Worm (Caenorhabditis elegans): ENCODE measurements around the gene idpp-5.

DNA sequence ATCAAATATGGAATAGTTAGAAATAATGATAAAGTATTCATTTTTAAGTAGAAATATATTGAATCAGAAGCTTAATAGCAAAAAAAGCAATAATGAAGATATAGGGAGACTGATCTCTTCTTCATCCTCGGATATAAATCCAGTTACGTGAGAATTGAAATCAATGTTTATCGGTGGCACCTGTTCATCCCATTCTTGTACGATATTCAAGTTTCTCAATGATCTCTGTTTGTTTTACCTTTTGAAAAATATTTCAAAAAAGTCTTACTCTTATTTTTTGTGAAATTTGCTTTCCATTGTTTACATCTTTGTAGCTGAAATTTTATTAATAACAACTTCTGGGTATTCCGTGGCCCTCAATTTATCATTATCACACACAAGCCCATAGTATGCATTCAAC is 34.2 kb downstream of the idpp-5 start, which contains the start of gene T14G12.12:
- TF ChIP-seq lin-13 (tag; optimal IDR thresholded peaks at IDR 0.05) (no peak), pha-4 (tag; optimal IDR thresholded peaks at IDR 0.05) (no peak), lsy-2 (tag; optimal IDR thresholded peaks at IDR 0.05) (no peak), bed-3 (GFP tag; optimal IDR thresholded peaks at IDR 0.05) (no peak)

Data from whole organism, mixed stage, embryonic.